Worm (Caenorhabditis elegans) whole organism, midembryonic: ENCODE results near the gene magu-2.

Source experiments
- flt-1 ChIP-seq: fragments of 200-800 bp; sonication (Bioruptor generic); IDR thresholded peaks from 2 replicates; pipeline ENCODE4 v1.3.6; 2022; ENCODE audit warnings: missing genetic modification characterization, missing compliant biosample characterization
- klf-2 ChIP-seq: fragments of 200-800 bp; sonication (Bioruptor generic); conservative IDR thresholded peaks from 2 replicates; pipeline ENCODE4 v1.3.6; 2022; ENCODE audit warnings: missing genetic modification reagents, missing genetic modification characterization, missing compliant biosample characterization
- med-1 ChIP-seq: sonication (generic microtip); optimal IDR thresholded peaks from 2 replicates; lab custom pipeline; 2017; ENCODE audit warnings: missing genetic modification characterization, mild to moderate bottlenecking, missing compliant biosample characterization, antibody characterized with exemption, missing genetic modification reagents; ENCODE audit not compliant: insufficient read depth
- ref-1 ChIP-seq: fragments of 200-800 bp; sonication (Bioruptor generic); conservative IDR thresholded peaks from 2 replicates; pipeline ENCODE4 v1.3.6; 2022; ENCODE audit warnings: missing genetic modification reagents, missing genetic modification characterization, missing compliant biosample characterization
- tab-1 ChIP-seq: fragments of 200-800 bp; sonication (Bioruptor generic); IDR thresholded peaks from 2 replicates; pipeline ENCODE4 v1.3.6; 2022; ENCODE audit warnings: missing genetic modification characterization, missing compliant biosample characterization
- ztf-23 ChIP-seq: fragments of 200-800 bp; sonication (Bioruptor generic); IDR thresholded peaks from 2 replicates; pipeline ENCODE4 v1.3.6; 2022; ENCODE audit warnings: missing genetic modification reagents, missing genetic modification characterization, missing compliant biosample characterization
- ztf-29 ChIP-seq: fragments of 200-800 bp; sonication (Bioruptor generic); IDR thresholded peaks from 2 replicates; pipeline ENCODE4 v1.3.6; 2022; ENCODE audit warnings: missing genetic modification reagents, missing genetic modification characterization, missing compliant biosample characterization

Gene magu-2

ce11 chrV:8745858-8746257 lies 55.0 kb downstream of the magu-2 start, which contains the start of gene B0507.6:
TSS of gene B0507.6 (plus strand) at chrV:8746158.
- TF ChIP-seq ztf-23 (GFP tag; lab: Robert Waterston, UW) (no peak), flt-1 (GFP tag; lab: Robert Waterston, UW) (no peak), ref-1 (GFP tag; lab: Robert Waterston, UW) (no peak), klf-2 (GFP tag; lab: Robert Waterston, UW) (no peak), ztf-29 (GFP tag; lab: Robert Waterston, UW) (no peak), med-1 (GFP tag; lab: Kevin White, UChicago) (no peak), tab-1 (no peak)
